Worm (Caenorhabditis elegans) whole organism, L1 larva: Measurements from ENCODE around the gene K06A1.2.

ENCODE experiments used
- egl-27 ChIP-seq, 2 experiments: fragments of 150-350 bp in 1 of 2; sonication (generic microtip); optimal IDR thresholded peaks; 3 replicates each; lab custom pipeline; 2017 to 2018; ENCODE audit warnings: missing biosample characterization in 2 of 2, missing genetic modification characterization in 2 of 2, missing genetic modification reagents in 2 of 2
- elt-3 ChIP-seq, 6 experiments: fragments of 150-350 bp in 1 of 6; sonication (generic microtip); optimal IDR thresholded peaks; 2 replicates each; lab custom pipeline; 2017 to 2018; ENCODE audit warnings: missing biosample characterization in 6 of 6, missing genetic modification characterization in 6 of 6, inconsistent platforms in 1 of 6
- mep-1 ChIP-seq: fragments of 150-350 bp; optimal IDR thresholded peaks from 2 replicates; lab custom pipeline; 2014; ENCODE audit warnings: missing biosample characterization, missing genetic modification characterization
- nhr-237 ChIP-seq: fragments of 150-350 bp; optimal IDR thresholded peaks from 2 replicates; lab custom pipeline; 2014; ENCODE audit warnings: missing biosample characterization, missing genetic modification characterization
- nhr-77 ChIP-seq: fragments of 150-350 bp; optimal IDR thresholded peaks from 2 replicates; lab custom pipeline; 2014; ENCODE audit warnings: missing biosample characterization, missing genetic modification characterization
- pqm-1 ChIP-seq: sonication (generic microtip); optimal IDR thresholded peaks from 3 replicates; lab custom pipeline; 2017; ENCODE audit warnings: missing biosample characterization, missing genetic modification characterization
- rnt-1 ChIP-seq: sonication (generic microtip); optimal IDR thresholded peaks from 2 replicates; lab custom pipeline; 2016; ENCODE audit warnings: mild to moderate bottlenecking, missing genetic modification characterization, moderate library complexity, missing compliant biosample characterization

ce11 chrII:6410181-6410580, 33.6 kb upstream of the K06A1.2 start, which contains the start of gene T25D10.4:
- no peak for TF ChIP-seq rnt-1
- TF ChIP-seq egl-27 (tag; optimal IDR thresholded peaks at IDR 0.05; lab: Kevin White, UChicago): no peak
- TF ChIP-seq pqm-1 (tag; lab: Kevin White, UChicago): no peak
- TF ChIP-seq elt-3 (tag; optimal IDR thresholded peaks at IDR 0.05; lab: Kevin White, UChicago): no peak
- no peak for TF ChIP-seq mep-1
- TF ChIP-seq nhr-237 (tag; lab: Kevin White, UChicago): no peak
- no peak for TF ChIP-seq nhr-77
